Fruit fly (Drosophila melanogaster): Measurements from ENCODE around the gene Top1.

DNA sequence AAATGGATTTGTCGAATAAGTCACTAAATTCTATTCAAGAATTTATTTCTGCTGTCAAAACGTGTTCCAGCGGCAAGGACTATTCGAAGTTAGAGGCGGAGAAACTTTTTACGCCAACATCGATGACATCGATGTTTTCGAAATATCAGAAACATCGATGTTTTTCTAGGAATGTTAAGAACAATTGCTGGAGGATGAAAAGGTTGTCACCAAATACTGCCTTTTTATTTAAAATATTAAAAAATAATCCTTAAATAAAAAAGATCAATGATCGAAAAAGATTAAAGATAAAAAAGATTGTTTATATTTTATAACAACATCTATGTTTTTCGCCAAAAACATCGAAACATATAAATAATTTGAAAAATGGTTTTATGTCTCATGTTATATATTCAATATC, 22.7 kb downstream of the Top1 start, which contains the start of gene CG9123:
- TF ChIP-seq CrebA (GFP tag; optimal IDR thresholded peaks at IDR 0.05; ENCODE audit: borderline replicate concordance) (no peak), Sp1 (GFP tag; optimal IDR thresholded peaks at IDR 0.05) (no peak), Hr83 (GFP tag; optimal IDR thresholded peaks at IDR 0.05; ENCODE audit: poor library complexity, severe bottlenecking) (no peak), sv (GFP tag; optimal IDR thresholded peaks at IDR 0.05) (no peak), woc (GFP tag; optimal IDR thresholded peaks at IDR 0.05) (no peak), psq (GFP tag; optimal IDR thresholded peaks at IDR 0.05) (no peak), Abd-B (GFP tag; optimal IDR thresholded peaks at IDR 0.05) (no peak), N (GFP tag; optimal IDR thresholded peaks at IDR 0.05) (no peak), ey (GFP tag; optimal IDR thresholded peaks at IDR 0.05) (no peak)

All from whole organism, wandering third instar larva.